Worm (Caenorhabditis elegans) whole organism, late embryonic: ENCODE measurements around the gene srw-23.

Experiments used
- C08G9.2 ChIP-seq: sonication (generic microtip); optimal IDR thresholded peaks from 2 replicates; lab custom pipeline; 2016; ENCODE audit warnings: mild to moderate bottlenecking, missing genetic modification characterization, moderate library complexity, missing compliant biosample characterization
- T23F11.4 ChIP-seq: fragments of 200-800 bp; sonication (Bioruptor generic); optimal IDR thresholded peaks from 2 replicates; lab custom pipeline; 2018; ENCODE audit warnings: mild to moderate bottlenecking, missing genetic modification characterization, missing compliant biosample characterization
- Y22D7AL.16 ChIP-seq: sonication (generic microtip); optimal IDR thresholded peaks from 2 replicates; lab custom pipeline; 2016; ENCODE audit warnings: missing genetic modification characterization, missing compliant biosample characterization
- ceh-14 ChIP-seq: sonication (generic microtip); optimal IDR thresholded peaks from 2 replicates; lab custom pipeline; 2016; ENCODE audit warnings: missing genotype, missing genetic modification characterization, missing compliant biosample characterization
- ceh-18 ChIP-seq: sonication (generic microtip); optimal IDR thresholded peaks from 2 replicates; lab custom pipeline; 2016; ENCODE audit warnings: missing genetic modification characterization, missing compliant biosample characterization
- ceh-22 ChIP-seq: sonication (generic microtip); optimal IDR thresholded peaks from 2 replicates; lab custom pipeline; 2017; ENCODE audit warnings: missing biosample characterization, missing genetic modification characterization
- ceh-34 ChIP-seq: sonication (generic microtip); optimal IDR thresholded peaks from 2 replicates; lab custom pipeline; 2016; ENCODE audit warnings: mild to moderate bottlenecking, missing genetic modification characterization, missing compliant biosample characterization
- ceh-45 ChIP-seq: fragments of 200-800 bp; sonication (Bioruptor generic); IDR thresholded peaks from 2 replicates; pipeline ENCODE4 v1.3.6; 2022; ENCODE audit warnings: missing genetic modification reagents, missing genetic modification characterization, missing compliant biosample characterization
- ceh-48 ChIP-seq: sonication (generic microtip); optimal IDR thresholded peaks from 2 replicates; lab custom pipeline; 2016; ENCODE audit warnings: missing genetic modification characterization, inconsistent platforms, missing compliant biosample characterization
- elt-2 ChIP-seq: sonication (generic microtip); optimal IDR thresholded peaks from 2 replicates; lab custom pipeline; 2016; ENCODE audit warnings: missing genetic modification reagents, missing genetic modification characterization, missing compliant biosample characterization
- gmeb-2 ChIP-seq: sonication (generic microtip); optimal IDR thresholded peaks from 2 replicates; lab custom pipeline; 2016; ENCODE audit warnings: missing genetic modification characterization, inconsistent platforms, missing compliant biosample characterization
- hlh-13 ChIP-seq: fragments of 200-800 bp; sonication (Bioruptor generic); optimal IDR thresholded peaks from 2 replicates; lab custom pipeline; 2018; ENCODE audit warnings: mild to moderate bottlenecking, missing genetic modification characterization, missing compliant biosample characterization
- lim-6 ChIP-seq: sonication (generic microtip); optimal IDR thresholded peaks from 2 replicates; lab custom pipeline; 2016; ENCODE audit warnings: missing genetic modification characterization, missing compliant biosample characterization
- nhr-232 ChIP-seq: sonication (generic microtip); optimal IDR thresholded peaks from 2 replicates; lab custom pipeline; 2016; ENCODE audit warnings: missing genetic modification characterization, missing compliant biosample characterization
- pat-9 ChIP-seq: fragments of 200-800 bp; sonication (Bioruptor generic); optimal IDR thresholded peaks from 2 replicates; lab custom pipeline; 2018; ENCODE audit warnings: mild to moderate bottlenecking, missing genetic modification characterization, moderate library complexity, missing compliant biosample characterization
- sox-2 ChIP-seq: fragments of 200-800 bp; sonication (Bioruptor generic); IDR thresholded peaks from 2 replicates; pipeline ENCODE4 v1.3.6; 2022; ENCODE audit warnings: missing genetic modification reagents, missing genetic modification characterization, missing compliant biosample characterization
- ttx-3 ChIP-seq: sonication (generic microtip); optimal IDR thresholded peaks from 2 replicates; lab custom pipeline; 2016; ENCODE audit warnings: missing genetic modification reagents, missing genetic modification characterization, missing compliant biosample characterization
- unc-3 ChIP-seq, 2 experiments: fragments of 200-800 bp in 1 of 2; sonication (Bioruptor generic) in 1 of 2; sonication (generic microtip) in 1 of 2; conservative IDR thresholded peaks in 1 of 2; optimal IDR thresholded peaks in 1 of 2; 2 replicates each; pipeline versions ENCODE4 v1.3.6 to Lab custom; 2016 to 2022; ENCODE audit warnings: missing compliant biosample characterization in 2 of 2, missing genetic modification characterization in 2 of 2, missing genetic modification reagents in 1 of 2
- unc-55 ChIP-seq: sonication (generic microtip); optimal IDR thresholded peaks from 2 replicates; lab custom pipeline; 2017; ENCODE audit warnings: missing biosample characterization, missing genetic modification reagents, missing genetic modification characterization
- ztf-16 ChIP-seq: sonication (generic microtip); optimal IDR thresholded peaks from 2 replicates; lab custom pipeline; 2017; ENCODE audit warnings: missing genetic modification characterization, missing compliant biosample characterization

The srw-23 gene

DNA sequence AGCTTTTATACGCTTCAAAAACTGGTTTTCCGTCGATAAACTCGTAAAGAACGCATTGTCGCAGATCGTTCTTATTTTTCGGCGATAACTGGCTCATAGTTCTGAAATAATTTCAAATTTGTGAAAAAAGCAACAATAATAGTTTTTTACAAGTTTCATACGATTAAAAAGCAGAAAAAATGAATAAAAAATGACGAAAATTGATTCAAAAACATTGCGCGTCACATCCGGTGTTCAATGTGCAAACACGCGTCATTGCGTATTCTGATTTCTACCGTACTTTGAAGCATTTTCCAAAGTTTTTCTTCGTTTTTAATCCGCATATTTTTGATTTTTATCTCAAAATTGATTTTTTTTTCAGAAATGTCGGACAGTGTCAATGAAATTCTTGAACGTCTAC, 44.6 kb downstream of the srw-23 start, which contains the start of the genes fbxa-206 and Y102A5C.2:
Gene fbxa-206 (minus strand): TSS at position 101 of the 400 bp plus-strand sequence.
Gene Y102A5C.2 (plus strand): TSS at position 354 of the 400 bp plus-strand sequence.
- no peak for TF ChIP-seq ztf-16 (tag; lab: Kevin White, UChicago)
- no peak for TF ChIP-seq ceh-18
- no peak for TF ChIP-seq ceh-45 (GFP tag; lab: Robert Waterston, UW)
- TF ChIP-seq hlh-13 (GFP tag; lab: Kevin White, UChicago): no peak
- TF ChIP-seq ceh-48 (tag; lab: Kevin White, UChicago): no peak

- no peak for TF ChIP-seq sox-2 (GFP tag; lab: Robert Waterston, UW)
- no peak for TF ChIP-seq unc-3 (GFP tag; conservative IDR thresholded peaks at IDR 0.05; lab: Robert Waterston, UW)
- TF ChIP-seq unc-3 (tag; optimal IDR thresholded peaks at IDR 0.05; lab: Kevin White, UChicago): no peak
- no peak for TF ChIP-seq elt-2 (tag; lab: Kevin White, UChicago)
- no peak for TF ChIP-seq ceh-22 (tag; lab: Kevin White, UChicago)
- TF ChIP-seq ttx-3: no peak
- no peak for TF ChIP-seq nhr-232 (tag; lab: Kevin White, UChicago)
- no peak for TF ChIP-seq lim-6 (tag; lab: Kevin White, UChicago)
- no peak for TF ChIP-seq Y22D7AL.16
- TF ChIP-seq ceh-14 (tag; lab: Kevin White, UChicago): no peak
- TF ChIP-seq gmeb-2 (tag; lab: Kevin White, UChicago): no peak
- no peak for TF ChIP-seq unc-55 (GFP tag; lab: Kevin White, UChicago)
Measured at ce11 chrV:16919675-16920074, 45.9 kb downstream of the srw-23 start.

ce11 chrV:16921952-16922351, 48.2 kb downstream of the srw-23 start, which contains the start of gene Y102A5C.4:
Gene Y102A5C.4, plus strand, starts transcription at chrV:16922252.
- no peak for TF ChIP-seq pat-9
- no peak for TF ChIP-seq C08G9.2 (tag; lab: Kevin White, UChicago)
- no peak for TF ChIP-seq ceh-34 (tag; lab: Kevin White, UChicago)
- TF ChIP-seq T23F11.4 (GFP tag; lab: Kevin White, UChicago): no peak
